Worm (Caenorhabditis elegans) whole organism, L4 larva: ENCODE data around the gene K11H12.9.

Experiments used
- F10B5.3 ChIP-seq: sonication (generic microtip); optimal IDR thresholded peaks from 2 replicates; lab custom pipeline; 2016; ENCODE audit warnings: mild to moderate bottlenecking, missing genetic modification characterization, missing compliant biosample characterization
- F26F4.8 ChIP-seq: fragments of 200-800 bp; sonication (Bioruptor generic); conservative IDR thresholded peaks from 2 replicates; pipeline ENCODE4 v1.3.6; 2022; ENCODE audit warnings: missing genetic modification characterization, missing compliant biosample characterization
- F44E2.7 ChIP-seq: fragments of 200-800 bp; sonication (Bioruptor generic); IDR thresholded peaks from 2 replicates; pipeline ENCODE4 v2.1.2; 2022; ENCODE audit warnings: missing genetic modification characterization, missing compliant biosample characterization
- F49E8.2 ChIP-seq: sonication (generic microtip); optimal IDR thresholded peaks from 2 replicates; lab custom pipeline; 2016; ENCODE audit warnings: missing compliant biosample characterization, mild to moderate bottlenecking, missing genetic modification characterization, borderline replicate concordance
- T20F7.1 ChIP-seq: fragments of 200-800 bp; sonication (Bioruptor generic); optimal IDR thresholded peaks from 2 replicates; lab custom pipeline; 2018; ENCODE audit warnings: mild to moderate bottlenecking, missing genetic modification characterization, missing compliant biosample characterization
- Y105C5A.15 ChIP-seq: fragments of 200-800 bp; sonication (Bioruptor generic); IDR thresholded peaks from 2 replicates; pipeline ENCODE4 v1.3.6; 2022; ENCODE audit warnings: missing genetic modification characterization, missing compliant biosample characterization
- Y48G9A.11 ChIP-seq: fragments of 200-800 bp; sonication (Bioruptor generic); IDR thresholded peaks from 2 replicates; pipeline ENCODE4 v1.3.6; 2022; ENCODE audit warnings: missing genetic modification reagents, missing genetic modification characterization, missing compliant biosample characterization
- ZK337.2 ChIP-seq: fragments of 200-800 bp; sonication (Bioruptor generic); IDR thresholded peaks from 2 replicates; pipeline ENCODE4 v1.3.6; 2022; ENCODE audit warnings: missing genetic modification reagents, missing genetic modification characterization, missing compliant biosample characterization
- ZK546.5 ChIP-seq, 2 experiments: sonication (generic microtip); optimal IDR thresholded peaks; 2 replicates each; lab custom pipeline; 2017; ENCODE audit warnings: missing biosample characterization in 2 of 2, missing genetic modification characterization in 2 of 2
- aha-1 ChIP-seq: fragments of 150-350 bp; peaks from one replicate; lab custom pipeline; 2014; ENCODE audit warnings: missing biosample characterization, missing genetic modification characterization
- ceh-20 ChIP-seq: fragments of 200-800 bp; sonication (Bioruptor generic); IDR thresholded peaks from 2 replicates; pipeline ENCODE4 v1.3.6; 2022; ENCODE audit warnings: missing genetic modification reagents, missing genetic modification characterization, missing compliant biosample characterization
- ceh-28 ChIP-seq: fragments of 150-350 bp; optimal IDR thresholded peaks from 2 replicates; lab custom pipeline; 2014; ENCODE audit warnings: missing biosample characterization, missing genetic modification reagents, missing genetic modification characterization
- ceh-32 ChIP-seq: sonication (generic microtip); optimal IDR thresholded peaks from 2 replicates; lab custom pipeline; 2016; ENCODE audit warnings: mild to moderate bottlenecking, missing genetic modification characterization, missing compliant biosample characterization; ENCODE audit not compliant: poor library complexity
- cey-2 ChIP-seq: sonication (generic microtip); optimal IDR thresholded peaks from 3 replicates; lab custom pipeline; 2017; ENCODE audit warnings: missing genetic modification characterization, mild to moderate bottlenecking, missing compliant biosample characterization, antibody characterized with exemption, borderline replicate concordance; ENCODE audit not compliant: insufficient read depth
- ctbp-1 ChIP-seq: fragments of 200-800 bp; sonication (Bioruptor generic); IDR thresholded peaks from 2 replicates; pipeline ENCODE4 v1.3.6; 2022; ENCODE audit warnings: missing genetic modification reagents, missing genetic modification characterization, missing compliant biosample characterization
- daf-19 ChIP-seq: fragments of 200-800 bp; sonication (Bioruptor generic); conservative IDR thresholded peaks from 2 replicates; pipeline ENCODE4 v1.3.6; 2022; ENCODE audit warnings: missing genetic modification characterization, missing compliant biosample characterization
- dmd-8 ChIP-seq: fragments of 200-800 bp; sonication (Bioruptor generic); IDR thresholded peaks from 2 replicates; pipeline ENCODE4 v1.3.6; 2022; ENCODE audit warnings: missing genetic modification characterization, missing compliant biosample characterization
- dpl-1 ChIP-seq: fragments of 150-350 bp; optimal IDR thresholded peaks from 2 replicates; lab custom pipeline; 2014; ENCODE audit warnings: missing biosample characterization, missing genetic modification reagents, missing genetic modification characterization
- egl-27 ChIP-seq: sonication (generic microtip); optimal IDR thresholded peaks from 3 replicates; lab custom pipeline; 2017; ENCODE audit warnings: missing biosample characterization, missing genetic modification reagents, missing genetic modification characterization
- fkh-10 ChIP-seq: fragments of 150-350 bp; optimal IDR thresholded peaks from 2 replicates; lab custom pipeline; 2014; ENCODE audit warnings: missing biosample characterization, missing genetic modification reagents, missing genetic modification characterization
- fos-1 ChIP-seq: fragments of 150-350 bp; optimal IDR thresholded peaks from 2 replicates; lab custom pipeline; 2014; ENCODE audit warnings: missing biosample characterization, missing genetic modification characterization
- jun-1 ChIP-seq: fragments of 150-350 bp; optimal IDR thresholded peaks from 2 replicates; lab custom pipeline; 2014; ENCODE audit warnings: missing biosample characterization, missing genetic modification reagents, missing genetic modification characterization
- lin-13 ChIP-seq: fragments of 150-350 bp; optimal IDR thresholded peaks from 2 replicates; lab custom pipeline; 2014; ENCODE audit warnings: missing biosample characterization, missing genetic modification reagents, missing genetic modification characterization
- lin-15B ChIP-seq: fragments of 150-350 bp; sonication (generic microtip); optimal IDR thresholded peaks from 3 replicates; lab custom pipeline; 2014; ENCODE audit warnings: missing biosample characterization, missing genetic modification characterization
- lin-39 ChIP-seq: fragments of 150-350 bp; optimal IDR thresholded peaks from 2 replicates; lab custom pipeline; 2014; ENCODE audit warnings: missing biosample characterization, missing genetic modification reagents, missing genetic modification characterization
- lir-3 ChIP-seq: sonication (generic microtip); optimal IDR thresholded peaks from 2 replicates; lab custom pipeline; 2016; ENCODE audit warnings: mild to moderate bottlenecking, missing genetic modification characterization, missing compliant biosample characterization
- lsy-2 ChIP-seq, 2 experiments: fragments of 150-350 bp in 1 of 2; sonication (generic microtip) in 1 of 2; optimal IDR thresholded peaks; 2 replicates each; lab custom pipeline; 2014 to 2017; ENCODE audit warnings: missing biosample characterization in 2 of 2, missing genetic modification characterization in 2 of 2
- madf-9 ChIP-seq: fragments of 200-800 bp; sonication (Bioruptor generic); conservative IDR thresholded peaks from 2 replicates; pipeline ENCODE4 v1.3.6; 2022; ENCODE audit warnings: missing genetic modification reagents, missing genetic modification characterization, missing compliant biosample characterization
- mdl-1 ChIP-seq, 2 experiments: fragments of 150-350 bp in 1 of 2; sonication (generic microtip) in 1 of 2; optimal IDR thresholded peaks; 2 replicates each; lab custom pipeline; 2014 to 2017; ENCODE audit warnings: missing biosample characterization in 2 of 2, missing genetic modification characterization in 2 of 2
- mes-2 ChIP-seq: sonication (generic microtip); optimal IDR thresholded peaks from 2 replicates; lab custom pipeline; 2016; ENCODE audit warnings: missing genotype, mild to moderate bottlenecking, missing genetic modification characterization, missing compliant biosample characterization; ENCODE audit not compliant: poor library complexity, severe bottlenecking
- nhr-11 ChIP-seq: fragments of 150-350 bp; optimal IDR thresholded peaks from 2 replicates; lab custom pipeline; 2014; ENCODE audit warnings: missing biosample characterization, missing genetic modification characterization
- nhr-237 ChIP-seq: sonication (generic microtip); optimal IDR thresholded peaks from 2 replicates; lab custom pipeline; 2017; ENCODE audit warnings: missing biosample characterization, missing genetic modification characterization
- nhr-28 ChIP-seq: fragments of 150-350 bp; optimal IDR thresholded peaks from 2 replicates; lab custom pipeline; 2014; ENCODE audit warnings: missing biosample characterization, missing genetic modification characterization
- nhr-41 ChIP-seq: fragments of 200-800 bp; sonication (Bioruptor generic); IDR thresholded peaks from 2 replicates; pipeline ENCODE4 v1.3.6; 2022; ENCODE audit warnings: missing genetic modification reagents, missing genetic modification characterization, missing compliant biosample characterization
- nhr-6 ChIP-seq: fragments of 150-350 bp; optimal IDR thresholded peaks from 2 replicates; lab custom pipeline; 2014; ENCODE audit warnings: missing biosample characterization, missing genetic modification characterization
- pha-4 ChIP-seq, 2 experiments: fragments of 150-350 bp in 1 of 2; fragments of 200-800 bp in 1 of 2; sonication (Bioruptor generic) in 1 of 2; IDR thresholded peaks in 1 of 2; optimal IDR thresholded peaks in 1 of 2; 2 replicates each; pipeline versions ENCODE4 v1.3.6 to Lab custom; 2014 to 2022; ENCODE audit warnings: missing genetic modification characterization in 2 of 2, missing genetic modification reagents in 2 of 2, missing biosample characterization in 1 of 2, missing compliant biosample characterization in 1 of 2
- php-3 ChIP-seq: fragments of 200-800 bp; sonication (Bioruptor generic); IDR thresholded peaks from 2 replicates; pipeline ENCODE4 v1.3.6; 2022; ENCODE audit warnings: missing genetic modification reagents, missing genetic modification characterization, missing compliant biosample characterization
- rbr-2 ChIP-seq: sonication (generic microtip); optimal IDR thresholded peaks from 2 replicates; lab custom pipeline; 2016; ENCODE audit warnings: missing genotype, missing genetic modification characterization, missing compliant biosample characterization
- saeg-2 ChIP-seq: fragments of 200-800 bp; sonication (Bioruptor generic); IDR thresholded peaks from 2 replicates; pipeline ENCODE4 v1.3.6; 2022; ENCODE audit warnings: missing genetic modification reagents, missing genetic modification characterization, missing compliant biosample characterization
- set-16 ChIP-seq: fragments of 200-800 bp; sonication (Bioruptor generic); IDR thresholded peaks from 2 replicates; pipeline ENCODE4 v1.3.6; 2022; ENCODE audit warnings: missing genetic modification reagents, missing genetic modification characterization, missing compliant biosample characterization
- skn-1 ChIP-seq: fragments of 150-350 bp; optimal IDR thresholded peaks from 2 replicates; lab custom pipeline; 2014; ENCODE audit warnings: missing biosample characterization, missing genetic modification characterization
- spr-1 ChIP-seq: sonication (generic microtip); optimal IDR thresholded peaks from 2 replicates; lab custom pipeline; 2016; ENCODE audit warnings: mild to moderate bottlenecking, missing genetic modification characterization, missing compliant biosample characterization
- spr-3 ChIP-seq: fragments of 200-800 bp; sonication (Bioruptor generic); optimal IDR thresholded peaks from 2 replicates; lab custom pipeline; 2018; ENCODE audit warnings: mild to moderate bottlenecking, missing genetic modification characterization, missing compliant biosample characterization
- tag-97 ChIP-seq: fragments of 200-800 bp; sonication (Bioruptor generic); IDR thresholded peaks from 2 replicates; pipeline ENCODE4 v1.3.6; 2022; ENCODE audit warnings: missing genetic modification characterization, missing compliant biosample characterization
- unc-62 ChIP-seq, 3 experiments: fragments of 150-350 bp in 1 of 3; sonication (generic microtip); optimal IDR thresholded peaks in 2 of 3; peaks in 1 of 3; 1 replicate in 1 of 3; 2 replicates in 2 of 3; lab custom pipeline; 2014 to 2017; ENCODE audit warnings: missing biosample characterization in 3 of 3, missing genetic modification characterization in 3 of 3, missing genetic modification reagents in 3 of 3, missing genotype in 1 of 3
- vab-7 ChIP-seq: fragments of 200-800 bp; sonication (Bioruptor generic); IDR thresholded peaks from 2 replicates; pipeline ENCODE4 v1.3.6; 2022; ENCODE audit warnings: missing genetic modification reagents, missing genetic modification characterization, missing compliant biosample characterization
- zfp-2 ChIP-seq: sonication (generic microtip); optimal IDR thresholded peaks from 2 replicates; lab custom pipeline; 2016; ENCODE audit warnings: mild to moderate bottlenecking, missing genetic modification characterization, missing compliant biosample characterization
- zip-11 ChIP-seq: fragments of 200-800 bp; sonication (Bioruptor generic); IDR thresholded peaks from 2 replicates; pipeline ENCODE4 v1.3.6; 2022; ENCODE audit warnings: missing genetic modification characterization, missing compliant biosample characterization
- zip-2 ChIP-seq: fragments of 150-350 bp; optimal IDR thresholded peaks from 2 replicates; lab custom pipeline; 2014; ENCODE audit warnings: missing biosample characterization, missing genetic modification characterization
- ztf-11 ChIP-seq: fragments of 150-350 bp; optimal IDR thresholded peaks from 2 replicates; lab custom pipeline; 2014; ENCODE audit warnings: missing biosample characterization, missing genetic modification characterization
- ztf-7 ChIP-seq: fragments of 150-350 bp; optimal IDR thresholded peaks from 2 replicates; lab custom pipeline; 2014; ENCODE audit warnings: missing biosample characterization, missing genetic modification characterization

The K11H12.9 gene

ce11 chrIV:657932-658331 lies 8.5 kb downstream of the K11H12.9 start (continued):
- no peak for TF ChIP-seq unc-62 (GFP tag; optimal IDR thresholded peaks at IDR 0.05 in 1 of 2; lab: Kevin White, UChicago)
- TF ChIP-seq unc-62 (tag; optimal IDR thresholded peaks at IDR 0.05; lab: Kevin White, UChicago): no peak
- TF ChIP-seq set-16 (GFP tag; lab: Robert Waterston, UW): peak; percentile 44
- TF ChIP-seq nhr-6 (tag; lab: Kevin White, UChicago): no peak
- no peak for TF ChIP-seq ZK546.5 (tag; optimal IDR thresholded peaks at IDR 0.05; lab: Kevin White, UChicago)
- TF ChIP-seq lsy-2 (tag; optimal IDR thresholded peaks at IDR 0.05; lab: Kevin White, UChicago): peak in 1 of 2 experiments; percentile 72
- TF ChIP-seq vab-7: peak; percentile 31; the same call in 1 of the 2 replicates
- TF ChIP-seq fkh-10 (GFP tag; lab: Kevin White, UChicago): no peak
- peak in 1 of 2 experiments; percentile 32 for TF ChIP-seq mdl-1 (tag; optimal IDR thresholded peaks at IDR 0.05; lab: Kevin White, UChicago)
- TF ChIP-seq pha-4 (GFP tag; IDR thresholded peaks at IDR 0.05; lab: Robert Waterston, UW): 0 out of 2 replicates have a peak, but pooled peaks have one; percentile 23
- no peak for TF ChIP-seq pha-4 (tag; optimal IDR thresholded peaks at IDR 0.05; lab: Kevin White, UChicago)
- no peak for TF ChIP-seq saeg-2 (GFP tag; lab: Robert Waterston, UW)
- TF ChIP-seq madf-9 (GFP tag; lab: Robert Waterston, UW): no peak
- no peak for TF ChIP-seq ceh-32 (tag; lab: Kevin White, UChicago)
- TF ChIP-seq ztf-11 (tag; lab: Kevin White, UChicago): no peak
- no peak for TF ChIP-seq ZK337.2 (GFP tag; lab: Robert Waterston, UW)
- peak; percentile 58 for TF ChIP-seq aha-1
- TF ChIP-seq F10B5.3: no peak
- TF ChIP-seq F44E2.7 (GFP tag; lab: Robert Waterston, UW): no peak
- TF ChIP-seq lin-13: peak; percentile 61
- no peak for TF ChIP-seq zip-2 (tag; lab: Kevin White, UChicago)
- TF ChIP-seq tag-97: no peak
- TF ChIP-seq ctbp-1: no peak
- no peak for TF ChIP-seq F26F4.8
- TF ChIP-seq ceh-28 (tag; lab: Kevin White, UChicago): no peak
- TF ChIP-seq nhr-28 (tag; lab: Kevin White, UChicago): no peak
- no peak for TF ChIP-seq egl-27 (tag; lab: Kevin White, UChicago)
- TF ChIP-seq T20F7.1 (GFP tag; lab: Kevin White, UChicago): no peak
- peak; percentile 68 for TF ChIP-seq Y48G9A.11
- no peak for TF ChIP-seq fos-1
- TF ChIP-seq skn-1 (tag; lab: Kevin White, UChicago): no peak
- TF ChIP-seq zip-11 (GFP tag; lab: Robert Waterston, UW): no peak
- no peak for TF ChIP-seq Y105C5A.15
- TF ChIP-seq F49E8.2 (tag; lab: Kevin White, UChicago): peak; percentile 54
- TF ChIP-seq nhr-11 (tag; lab: Kevin White, UChicago): peak; percentile 3
- no peak for TF ChIP-seq rbr-2
- no peak for TF ChIP-seq daf-19 (GFP tag; lab: Robert Waterston, UW)
- TF ChIP-seq lir-3 (tag; lab: Kevin White, UChicago): no peak
- no peak for TF ChIP-seq cey-2 (tag; lab: Kevin White, UChicago)
- no peak for TF ChIP-seq spr-3 (GFP tag; lab: Kevin White, UChicago)
- no peak for TF ChIP-seq ztf-7 (tag; lab: Kevin White, UChicago)
- no peak for TF ChIP-seq nhr-41 (GFP tag; lab: Robert Waterston, UW)
- no peak for TF ChIP-seq nhr-237 (tag; lab: Kevin White, UChicago)
- TF ChIP-seq jun-1: no peak
- TF ChIP-seq lin-15B: no peak
- no peak for TF ChIP-seq zfp-2
- no peak for TF ChIP-seq spr-1 (tag; lab: Kevin White, UChicago)
- TF ChIP-seq mes-2 (tag; lab: Kevin White, UChicago): peak; percentile 78
- TF ChIP-seq php-3 (GFP tag; lab: Robert Waterston, UW): no peak
- no peak for TF ChIP-seq lin-39
- TF ChIP-seq dpl-1 (GFP tag; lab: Kevin White, UChicago): no peak
- no peak for TF ChIP-seq ceh-20 (GFP tag; lab: Robert Waterston, UW)
- TF ChIP-seq dmd-8 (GFP tag; lab: Robert Waterston, UW): 0 out of 2 replicates have a peak, but pooled peaks have one; percentile 52
